Fruit fly (Drosophila melanogaster) whole organism, prepupa: ENCODE results near the gene Grl62a.

Experiments
- CG10669 ChIP-seq: fragments of 200-800 bp; sonication (Bioruptor generic); optimal IDR thresholded peaks from 3 replicates; lab custom pipeline; 2018; ENCODE audit warnings: missing biosample characterization, mild to moderate bottlenecking, missing genetic modification characterization, moderate library complexity
- CG11762 ChIP-seq: fragments of 200-800 bp; sonication (Bioruptor generic); optimal IDR thresholded peaks from 3 replicates; lab custom pipeline; 2016; ENCODE audit warnings: missing biosample characterization, missing genetic modification characterization; ENCODE audit not compliant: insufficient read depth
- CG15336 ChIP-seq: fragments of 200-800 bp; sonication (Bioruptor generic); IDR thresholded peaks from 2 replicates; pipeline ENCODE4 v1.3.6; 2022; ENCODE audit warnings: missing biosample characterization, missing genetic modification characterization
- CG1621 ChIP-seq: fragments of 200-800 bp; sonication (Bioruptor generic); optimal IDR thresholded peaks from 3 replicates; lab custom pipeline; 2018; ENCODE audit warnings: missing biosample characterization, mild to moderate bottlenecking, missing genetic modification characterization
- CG16779 ChIP-seq: fragments of 200-800 bp; sonication (Bioruptor generic); optimal IDR thresholded peaks from 3 replicates; lab custom pipeline; 2017; ENCODE audit warnings: missing biosample characterization, mild to moderate bottlenecking, missing genetic modification characterization
- CG3032 ChIP-seq: fragments of 200-800 bp; optimal IDR thresholded peaks from 2 replicates; lab custom pipeline; 2019; ENCODE audit warnings: missing biosample characterization, mild to moderate bottlenecking, missing genetic modification characterization, moderate library complexity
- CG6854 ChIP-seq: fragments of 200-800 bp; sonication (Bioruptor generic); optimal IDR thresholded peaks from 2 replicates; lab custom pipeline; 2017; ENCODE audit warnings: missing biosample characterization, mild to moderate bottlenecking, missing genetic modification characterization
- CG7368 ChIP-seq: fragments of 200-800 bp; sonication (Bioruptor generic); optimal IDR thresholded peaks from 3 replicates; lab custom pipeline; 2016; ENCODE audit warnings: missing biosample characterization, missing genetic modification characterization
- CG8119 ChIP-seq: fragments of 200-800 bp; sonication (Bioruptor generic); IDR thresholded peaks from 3 replicates; pipeline ENCODE4 v1.3.6; 2022; ENCODE audit warnings: missing biosample characterization, missing genetic modification characterization
- CG9139 ChIP-seq: fragments of 200-800 bp; sonication (Bioruptor generic); optimal IDR thresholded peaks from 3 replicates; lab custom pipeline; 2017; ENCODE audit warnings: missing biosample characterization, mild to moderate bottlenecking, missing genetic modification characterization
- Eip75B ChIP-seq: fragments of 200-800 bp; sonication (Bioruptor generic); optimal IDR thresholded peaks from 3 replicates; lab custom pipeline; 2016; ENCODE audit warnings: missing biosample characterization, missing genetic modification characterization
- Eip78C ChIP-seq: fragments of 200-800 bp; sonication (Bioruptor generic); peaks from one replicate; lab custom pipeline; 2016; ENCODE audit warnings: missing biosample characterization, missing genetic modification characterization
- Eip93F ChIP-seq: fragments of 200-800 bp; sonication (Bioruptor generic); optimal IDR thresholded peaks from 2 replicates; lab custom pipeline; 2016; ENCODE audit warnings: missing biosample characterization, mild to moderate bottlenecking, missing genetic modification characterization
- Ets96B ChIP-seq: fragments of 200-800 bp; optimal IDR thresholded peaks from 2 replicates; lab custom pipeline; 2019; ENCODE audit warnings: missing biosample characterization, mild to moderate bottlenecking, missing genetic modification characterization, moderate library complexity
- Hr39 ChIP-seq: fragments of 200-800 bp; sonication (Bioruptor generic); optimal IDR thresholded peaks from 2 replicates; lab custom pipeline; 2016; ENCODE audit warnings: missing biosample characterization, missing genetic modification characterization
- Lpt ChIP-seq: fragments of 200-800 bp; sonication (Bioruptor generic); optimal IDR thresholded peaks from 3 replicates; lab custom pipeline; 2016; ENCODE audit warnings: missing biosample characterization, missing genetic modification characterization
- Sox14 ChIP-seq: fragments of 200-800 bp; sonication (Bioruptor generic); optimal IDR thresholded peaks from 3 replicates; lab custom pipeline; 2016; ENCODE audit warnings: missing biosample characterization, missing genetic modification characterization
- acj6 ChIP-seq: fragments of 200-800 bp; sonication (Bioruptor generic); optimal IDR thresholded peaks from 3 replicates; lab custom pipeline; 2016; ENCODE audit warnings: missing biosample characterization, missing genetic modification characterization
- cyc ChIP-seq: fragments of 200-800 bp; sonication (Bioruptor generic); optimal IDR thresholded peaks from 3 replicates; lab custom pipeline; 2016; ENCODE audit warnings: missing biosample characterization, missing genetic modification characterization
- dac ChIP-seq: fragments of 200-800 bp; sonication (Bioruptor generic); optimal IDR thresholded peaks from 2 replicates; lab custom pipeline; 2017; ENCODE audit warnings: missing biosample characterization, mild to moderate bottlenecking, missing genetic modification characterization
- eg ChIP-seq: fragments of 200-800 bp; sonication (Bioruptor generic); IDR thresholded peaks from 3 replicates; pipeline ENCODE4 v1.3.6; 2022; ENCODE audit warnings: missing biosample characterization, missing genetic modification characterization
- esn ChIP-seq: fragments of 200-800 bp; sonication (Bioruptor generic); optimal IDR thresholded peaks from 2 replicates; lab custom pipeline; 2016; ENCODE audit warnings: missing biosample characterization, mild to moderate bottlenecking, missing genetic modification characterization, moderate library complexity
- pdm3 ChIP-seq: fragments of 200-800 bp; sonication (Bioruptor generic); optimal IDR thresholded peaks from 3 replicates; lab custom pipeline; 2016; ENCODE audit warnings: missing biosample characterization, missing genetic modification characterization
- ss ChIP-seq, 2 experiments: fragments of 200-800 bp; sonication (Bioruptor generic); optimal IDR thresholded peaks; 2 replicates in 1 of 2; 3 replicates in 1 of 2; lab custom pipeline; 2017 to 2018; ENCODE audit warnings: mild to moderate bottlenecking in 2 of 2, missing biosample characterization in 2 of 2, missing genetic modification characterization in 2 of 2, moderate library complexity in 1 of 2
- svp ChIP-seq: fragments of 200-800 bp; sonication (Bioruptor generic); peaks from one replicate; lab custom pipeline; 2016; ENCODE audit warnings: missing biosample characterization, missing genetic modification characterization
- topi ChIP-seq: fragments of 200-800 bp; sonication (Bioruptor generic); optimal IDR thresholded peaks from 3 replicates; lab custom pipeline; 2016; ENCODE audit warnings: missing biosample characterization, missing genetic modification characterization
- vri ChIP-seq: fragments of 200-800 bp; sonication (Bioruptor generic); optimal IDR thresholded peaks from 3 replicates; lab custom pipeline; 2016; ENCODE audit warnings: missing biosample characterization, mild to moderate bottlenecking, missing genetic modification characterization

The Grl62a gene

DNA sequence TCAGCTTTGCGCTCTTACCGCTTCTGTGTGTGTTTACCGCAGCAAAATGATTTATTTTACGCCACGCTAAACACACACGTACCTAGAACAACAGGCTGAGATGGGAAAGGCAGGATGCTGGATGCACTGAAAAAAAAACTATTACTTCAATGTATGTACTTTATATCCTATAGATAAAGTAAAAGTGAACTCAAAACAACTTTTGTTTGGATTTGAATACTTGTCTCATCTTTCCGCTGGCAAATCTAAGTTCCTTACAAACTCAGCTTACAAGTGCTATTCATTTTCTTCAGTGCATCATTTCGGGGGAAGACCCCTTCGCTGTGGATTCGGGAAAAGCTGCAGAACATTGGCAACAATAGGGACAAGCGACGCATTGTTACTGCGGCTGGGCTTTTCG, 45.0 kb downstream of the Grl62a start (continued):
- no peak for TF ChIP-seq dac
- no peak for TF ChIP-seq CG9139 (GFP tag; lab: Kevin White, UChicago)
- TF ChIP-seq Eip75B (GFP tag; lab: Kevin White, UChicago) = no peak
- no peak for TF ChIP-seq topi (GFP tag; lab: Kevin White, UChicago)
- TF ChIP-seq svp (GFP tag; lab: Kevin White, UChicago) = peak; percentile 55
- no peak for TF ChIP-seq CG11762 (GFP tag; lab: Kevin White, UChicago)
- no peak for TF ChIP-seq Eip93F (GFP tag; lab: Kevin White, UChicago)
- TF ChIP-seq eg (GFP tag; lab: Robert Waterston, UW) = 0 out of 3 replicates have a peak, but pooled peaks have one; percentile 33
- TF ChIP-seq CG8119 (GFP tag; lab: Robert Waterston, UW) = no peak
- TF ChIP-seq ss (GFP tag; optimal IDR thresholded peaks at IDR 0.05; lab: Kevin White, UChicago) = peak; percentile 12 to 43

- TF ChIP-seq ss (GFP tag; optimal IDR thresholded peaks at IDR 0.05; lab: Kevin White, UChicago) (no peak), Eip93F (GFP tag; lab: Kevin White, UChicago) (no peak), Eip78C (GFP tag; lab: Kevin White, UChicago) (peak; percentile 79), acj6 (no peak), Hr39 (GFP tag; lab: Kevin White, UChicago) (no peak), pdm3 (GFP tag; lab: Kevin White, UChicago) (no peak), Lpt (GFP tag; lab: Kevin White, UChicago) (no peak), Ets96B (tag; lab: Kevin White, UChicago) (no peak), CG1621 (tag; lab: Kevin White, UChicago) (peak; percentile 28), CG10669 (GFP tag; lab: Kevin White, UChicago) (no peak), esn (GFP tag; lab: Kevin White, UChicago) (no peak), cyc (no peak), CG16779 (tag; lab: Kevin White, UChicago) (no peak), svp (GFP tag; lab: Kevin White, UChicago) (peak; percentile 86), CG15336 (GFP tag; lab: Robert Waterston, UW) (no peak), CG3032 (no peak), CG6854 (GFP tag; lab: Kevin White, UChicago) (no peak), CG11762 (GFP tag; lab: Kevin White, UChicago) (no peak), Sox14 (GFP tag; lab: Kevin White, UChicago) (no peak), CG7368 (no peak), vri (GFP tag; lab: Kevin White, UChicago) (peak; percentile 68)
- TF ChIP-seq, all 60 proteins: peak for 4
Measured at dm6 chr3L:1971103-1971742, 50.5 kb downstream of the Grl62a start, which contains the start of the genes CG11815 and acs. CG11815 (minus strand) TSS chr3L:1971200. acs (plus strand) TSS chr3L:1971638.
